Worm (Caenorhabditis elegans): ENCODE results near the gene slc-17.1.

Gene slc-17.1

ce11 chrX:17427778-17428177 is 36.9 kb downstream of the slc-17.1 start:
- no peak for TF ChIP-seq elt-2 (tag; optimal IDR thresholded peaks at IDR 0.05)
- TF ChIP-seq ztf-16 (tag; optimal IDR thresholded peaks at IDR 0.05) = no peak
- no peak for TF ChIP-seq mec-3 (tag; optimal IDR thresholded peaks at IDR 0.05; ENCODE audit: borderline replicate concordance)
- no peak for TF ChIP-seq che-1 (tag; optimal IDR thresholded peaks at IDR 0.05)
- no peak for TF ChIP-seq unc-3 (GFP tag; conservative IDR thresholded peaks at IDR 0.05)
- TF ChIP-seq unc-3 (tag; optimal IDR thresholded peaks at IDR 0.05) = no peak

ce11 chrX:17426712-17427111 is 38.0 kb downstream of the slc-17.1 start:
- TF ChIP-seq ref-2 (tag; optimal IDR thresholded peaks at IDR 0.05) (no peak), ceh-31 (tag; optimal IDR thresholded peaks at IDR 0.05) (no peak), fkh-6 (tag; optimal IDR thresholded peaks at IDR 0.05) (no peak), fax-1 (tag; optimal IDR thresholded peaks at IDR 0.05) (no peak), mec-3 (tag; optimal IDR thresholded peaks at IDR 0.05; ENCODE audit: borderline replicate concordance) (no peak), ztf-16 (tag; optimal IDR thresholded peaks at IDR 0.05) (no peak)

- no peak for TF ChIP-seq ets-4 (tag; optimal IDR thresholded peaks at IDR 0.05)
- TF ChIP-seq nfya-1 (tag; optimal IDR thresholded peaks at IDR 0.05) = no peak
- no peak for TF ChIP-seq sox-4 (tag; optimal IDR thresholded peaks at IDR 0.05)
- TF ChIP-seq ceh-24 (tag; optimal IDR thresholded peaks at IDR 0.05) = no peak
- no peak for TF ChIP-seq C08G9.2 (tag; optimal IDR thresholded peaks at IDR 0.05)
- no peak for TF ChIP-seq Y22D7AL.16 (tag; optimal IDR thresholded peaks at IDR 0.05)
- no peak for TF ChIP-seq unc-42 (tag; optimal IDR thresholded peaks at IDR 0.05)
These were observed 40.1 kb downstream of the slc-17.1 start for ce11 chrX:17424595-17424913.

ce11 chrX:17423894-17424594 is 40.7 kb downstream of the slc-17.1 start:
- TF ChIP-seq ceh-24 (tag; optimal IDR thresholded peaks at IDR 0.05) (no peak), che-1 (tag; optimal IDR thresholded peaks at IDR 0.05) (no peak), rnt-1 (tag; optimal IDR thresholded peaks at IDR 0.05) (no peak), pax-1 (tag; optimal IDR thresholded peaks at IDR 0.05) (no peak), lin-11 (tag; optimal IDR thresholded peaks at IDR 0.05) (no peak), nhr-11 (tag; optimal IDR thresholded peaks at IDR 0.05) (no peak), ceh-18 (tag; optimal IDR thresholded peaks at IDR 0.05) (no peak)

ce11 chrX:17422593-17422992 is 42.1 kb downstream of the slc-17.1 start:
- no peak for TF ChIP-seq ceh-19 (GFP tag; optimal IDR thresholded peaks at IDR 0.05)

- no peak for TF ChIP-seq ceh-18 (tag; optimal IDR thresholded peaks at IDR 0.05)
- TF ChIP-seq ttx-3 (tag; optimal IDR thresholded peaks at IDR 0.05) = no peak
- TF ChIP-seq unc-55 (GFP tag; optimal IDR thresholded peaks at IDR 0.05) = no peak
- no peak for TF ChIP-seq che-1 (tag; optimal IDR thresholded peaks at IDR 0.05)
- TF ChIP-seq ceh-24 (tag; optimal IDR thresholded peaks at IDR 0.05) = no peak
- no peak for TF ChIP-seq syd-9 (tag; optimal IDR thresholded peaks at IDR 0.05)
- no peak for TF ChIP-seq pros-1 (tag; optimal IDR thresholded peaks at IDR 0.05)
- TF ChIP-seq fax-1 (tag; optimal IDR thresholded peaks at IDR 0.05) = no peak
- no peak for TF ChIP-seq hlh-15 (tag; optimal IDR thresholded peaks at IDR 0.05)
- no peak for TF ChIP-seq ets-4 (tag; optimal IDR thresholded peaks at IDR 0.05)
- TF ChIP-seq ama-1 (optimal IDR thresholded peaks at IDR 0.05) = no peak
- no peak for TF ChIP-seq hlh-8 (tag; optimal IDR thresholded peaks at IDR 0.05)
- TF ChIP-seq sox-2 (GFP tag; IDR thresholded peaks at IDR 0.05) = no peak
- TF ChIP-seq ref-2 (tag; optimal IDR thresholded peaks at IDR 0.05) = no peak
- no peak for TF ChIP-seq zip-5 (tag; optimal IDR thresholded peaks at IDR 0.05)
- TF ChIP-seq elt-4 (tag; optimal IDR thresholded peaks at IDR 0.05) = no peak
- no peak for TF ChIP-seq Y22D7AL.16 (tag; optimal IDR thresholded peaks at IDR 0.05)
- TF ChIP-seq ceh-6 (GFP tag; optimal IDR thresholded peaks at IDR 0.05) = no peak
These were observed 43.1 kb downstream of the slc-17.1 start, which contains the start of gene osm-11 for ce11 chrX:17421532-17422078. Gene osm-11 (minus strand): TSS chrX:17421582.
